Worm (Caenorhabditis elegans) whole organism, L4 larva: ENCODE measurements around the gene tpan-1.

Experiments
- ctbp-1 ChIP-seq: fragments of 200-800 bp; sonication (Bioruptor generic); IDR thresholded peaks from 2 replicates; pipeline ENCODE4 v1.3.6; 2022; ENCODE audit warnings: missing genetic modification reagents, missing genetic modification characterization, missing compliant biosample characterization
- dmd-6 ChIP-seq: fragments of 200-800 bp; sonication (Bioruptor generic); IDR thresholded peaks from 2 replicates; pipeline ENCODE4 v1.3.6; 2022; ENCODE audit warnings: missing genetic modification reagents, missing genetic modification characterization, missing compliant biosample characterization
- jun-1 ChIP-seq: fragments of 150-350 bp; optimal IDR thresholded peaks from 2 replicates; lab custom pipeline; 2014; ENCODE audit warnings: missing biosample characterization, missing genetic modification reagents, missing genetic modification characterization

DNA sequence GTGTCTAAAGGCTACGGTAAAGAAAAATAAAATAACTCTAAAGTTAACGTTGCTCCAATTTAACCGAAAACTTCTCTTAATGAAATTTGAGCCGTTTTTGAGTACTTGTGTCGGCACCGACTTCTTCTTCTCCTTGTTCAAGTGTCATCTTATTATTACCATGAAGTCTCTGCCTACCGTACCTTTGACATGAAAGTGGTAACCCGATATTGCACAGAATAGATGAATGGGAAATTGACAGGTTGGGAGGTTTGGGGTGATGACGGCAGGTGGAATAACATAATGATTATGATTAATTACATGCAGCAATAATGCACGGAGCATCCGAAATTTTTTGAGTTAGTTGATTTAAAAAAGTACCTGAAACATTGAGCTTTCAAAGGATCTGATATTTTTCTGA lies 42.5 kb upstream of the tpan-1 start:
- TF ChIP-seq ctbp-1 (GFP tag; lab: Robert Waterston, UW) (no peak), jun-1 (tag; lab: Kevin White, UChicago) (no peak), dmd-6 (GFP tag; lab: Robert Waterston, UW) (no peak)
